Worm (Caenorhabditis elegans): Measurements from ENCODE around the gene Y54G2A.26.

ce11 chrIV:3025874-3026609, 30.8 kb upstream of the Y54G2A.26 start:
- no peak for TF ChIP-seq ceh-2 (tag; optimal IDR thresholded peaks at IDR 0.05)
- TF ChIP-seq pqm-1 (tag; optimal IDR thresholded peaks at IDR 0.05) = no peak
- TF ChIP-seq C38D4.7 (GFP tag; optimal IDR thresholded peaks at IDR 0.05) = no peak
